Worm (Caenorhabditis elegans): Measurements from ENCODE around the gene T13F2.6.
"Not testable (repeated sequence)": the region's sequence is repeated elsewhere in the genome, so short reads cannot be mapped to it uniquely, and the experiment has no call there.

The T13F2.6 gene

DNA sequence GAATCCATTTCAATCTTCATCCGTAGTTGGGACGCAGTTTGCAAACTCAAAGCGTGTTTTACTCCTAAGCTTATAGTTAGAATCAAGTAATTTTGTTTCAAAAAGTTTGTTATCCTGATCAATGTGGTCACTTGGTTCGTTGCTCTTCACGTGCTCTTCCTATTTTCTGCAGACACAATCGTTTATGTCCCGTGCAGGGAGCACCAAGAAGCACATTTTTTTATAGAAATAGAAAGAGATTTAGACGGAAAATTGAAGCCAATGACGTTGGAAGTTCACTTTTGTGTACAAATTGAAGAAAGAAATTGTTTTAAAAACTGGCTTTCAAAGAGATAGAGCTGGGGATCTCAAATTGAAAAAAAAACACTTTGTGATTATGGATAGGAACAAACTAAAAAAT, 16.4 kb upstream of the T13F2.6 start:
- TF ChIP-seq lin-14 (GFP tag; optimal IDR thresholded peaks at IDR 0.05) (peak; percentile 59), rnt-1 (tag; optimal IDR thresholded peaks at IDR 0.05) (peak; percentile 29), dsc-1 (tag; optimal IDR thresholded peaks at IDR 0.05) (peak; percentile 15), hlh-4 (tag; optimal IDR thresholded peaks at IDR 0.05) (no peak), fkh-8 (tag; optimal IDR thresholded peaks at IDR 0.05) (peak; percentile 4), nhr-237 (tag; optimal IDR thresholded peaks at IDR 0.05) (no peak), nhr-20 (tag; optimal IDR thresholded peaks at IDR 0.05) (peak; percentile 28), zag-1 (tag; optimal IDR thresholded peaks at IDR 0.05) (no peak), zip-4 (GFP tag; optimal IDR thresholded peaks at IDR 0.05) (no peak), ceh-90 (tag; optimal IDR thresholded peaks at IDR 0.05) (no peak), pax-3 (tag; optimal IDR thresholded peaks at IDR 0.05) (no peak), nhr-19 (GFP tag; conservative IDR thresholded peaks at IDR 0.05) (peak; percentile 35; the same call in 1 of the 2 replicates), lsy-2 (tag; optimal IDR thresholded peaks at IDR 0.05) (no peak), nhr-71 (tag; optimal IDR thresholded peaks at IDR 0.05) (peak; percentile 55)

DNA sequence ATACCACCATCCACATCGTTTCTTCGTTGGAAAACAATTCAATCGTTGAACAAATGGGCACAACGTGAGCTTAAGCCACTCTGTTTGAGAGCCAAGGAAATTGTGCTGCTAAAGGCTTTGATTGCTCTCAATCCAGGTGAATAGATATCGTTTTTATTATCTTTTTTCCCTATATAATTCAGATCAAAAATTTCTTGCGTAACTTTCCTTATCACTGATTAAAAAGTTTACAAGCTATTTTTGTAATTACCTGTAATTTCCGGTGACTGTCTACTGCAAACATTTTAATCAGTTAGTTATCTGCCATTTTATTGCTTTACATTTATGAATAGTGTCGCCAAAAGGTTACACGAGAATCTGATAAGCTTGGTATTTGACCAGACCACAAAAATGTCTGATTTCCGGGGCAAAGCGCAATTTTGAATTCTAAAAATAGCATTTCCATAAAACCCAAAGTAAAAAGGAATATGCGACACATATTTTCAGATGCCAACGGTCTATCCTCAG, 15.4 kb upstream of the T13F2.6 start:
- peak; percentile 81 for TF ChIP-seq elt-2 (tag; optimal IDR thresholded peaks at IDR 0.05)
- TF ChIP-seq ceh-63 (GFP tag; optimal IDR thresholded peaks at IDR 0.05), result no peak
- no peak for TF ChIP-seq efl-1 (optimal IDR thresholded peaks at IDR 0.05)
- peak in 1 of 2 experiments; percentile 90 for TF ChIP-seq efl-1 (GFP tag; optimal IDR thresholded peaks at IDR 0.05 in 1 of 2)
- peak; percentile 87 for TF ChIP-seq tlp-1 (tag; optimal IDR thresholded peaks at IDR 0.05)

DNA sequence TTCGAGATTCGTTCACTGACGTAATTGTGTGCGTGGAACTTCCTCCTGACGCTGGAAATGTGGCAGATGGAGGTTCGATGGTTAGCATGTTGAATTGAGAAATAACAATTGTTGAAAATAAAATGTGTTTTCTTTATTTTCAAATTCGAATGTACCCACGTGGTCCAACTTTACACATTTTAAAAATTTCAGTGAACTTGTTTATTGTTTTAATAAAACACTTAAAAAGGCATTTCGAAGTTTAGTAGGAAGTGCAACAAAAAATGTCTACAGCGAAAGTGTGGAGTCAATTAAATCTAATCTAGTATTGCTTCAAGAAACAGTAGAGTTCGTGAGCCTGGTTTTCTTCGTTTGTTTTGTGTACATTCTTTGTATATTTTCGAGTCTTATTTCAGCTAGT, 11.9 kb upstream of the T13F2.6 start, which contains the start of gene ssp-36:
Gene ssp-36, minus strand, starts transcription at position 101 of the 400 bp plus-strand sequence.
- no peak for TF ChIP-seq jun-1 (tag; optimal IDR thresholded peaks at IDR 0.05)
- no peak for TF ChIP-seq ceh-90 (tag; optimal IDR thresholded peaks at IDR 0.05)
- TF ChIP-seq dpl-1 (GFP tag; optimal IDR thresholded peaks at IDR 0.05), result no peak
- no peak for TF ChIP-seq unc-62 (GFP tag; optimal IDR thresholded peaks at IDR 0.05)
- TF ChIP-seq nhr-19 (GFP tag; conservative IDR thresholded peaks at IDR 0.05), result no peak
- no peak for TF ChIP-seq ces-1 (GFP tag; optimal IDR thresholded peaks at IDR 0.05)
- no peak for TF ChIP-seq sox-4 (tag; optimal IDR thresholded peaks at IDR 0.05)
- TF ChIP-seq nhr-76 (tag; optimal IDR thresholded peaks at IDR 0.05), result no peak
- no peak for TF ChIP-seq fkh-4 (tag; optimal IDR thresholded peaks at IDR 0.05; ENCODE audit: borderline replicate concordance)
- TF ChIP-seq ceh-63 (GFP tag; optimal IDR thresholded peaks at IDR 0.05), result no peak
- no peak for TF ChIP-seq mdl-1 (tag; optimal IDR thresholded peaks at IDR 0.05)
- no peak for TF ChIP-seq vab-15 (tag; optimal IDR thresholded peaks at IDR 0.05)
- TF ChIP-seq isw-1 (GFP tag; IDR thresholded peaks at IDR 0.05), result no peak
- no peak for TF ChIP-seq F16B12.6 (tag; optimal IDR thresholded peaks at IDR 0.05)
- no peak for TF ChIP-seq mep-1 (tag; optimal IDR thresholded peaks at IDR 0.05)
- no peak for TF ChIP-seq lin-39 (tag; optimal IDR thresholded peaks at IDR 0.05)
- TF ChIP-seq mab-9 (GFP tag; IDR thresholded peaks at IDR 0.05), result no peak

DNA sequence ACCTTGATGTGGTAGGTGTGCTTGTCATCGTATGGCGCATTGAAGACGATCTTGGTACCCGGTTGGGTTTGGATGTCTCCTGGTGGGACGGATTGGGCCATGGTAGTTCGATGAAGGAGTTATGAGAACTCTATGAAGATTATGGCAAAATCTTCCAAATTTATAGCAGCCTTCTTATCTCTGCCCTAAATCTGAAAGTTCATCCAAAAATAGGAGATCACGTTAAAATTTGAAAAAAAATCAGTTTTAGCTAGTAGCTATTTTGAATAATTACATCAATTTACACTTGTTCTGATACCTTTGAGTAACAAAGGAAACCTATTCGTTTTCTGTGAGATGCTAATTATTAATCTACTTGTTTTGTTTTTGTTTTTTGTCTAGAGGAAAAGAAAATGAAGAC, 11.1 kb upstream of the T13F2.6 start, which contains the start of gene msp-79:
Gene msp-79, minus strand, starts transcription at position 101 of the 400 bp plus-strand sequence.
- TF ChIP-seq hlh-4 (tag; optimal IDR thresholded peaks at IDR 0.05); tbx-2 (tag; optimal IDR thresholded peaks at IDR 0.05); sup-37 (GFP tag; optimal IDR thresholded peaks at IDR 0.05): not testable (repeated sequence)

DNA sequence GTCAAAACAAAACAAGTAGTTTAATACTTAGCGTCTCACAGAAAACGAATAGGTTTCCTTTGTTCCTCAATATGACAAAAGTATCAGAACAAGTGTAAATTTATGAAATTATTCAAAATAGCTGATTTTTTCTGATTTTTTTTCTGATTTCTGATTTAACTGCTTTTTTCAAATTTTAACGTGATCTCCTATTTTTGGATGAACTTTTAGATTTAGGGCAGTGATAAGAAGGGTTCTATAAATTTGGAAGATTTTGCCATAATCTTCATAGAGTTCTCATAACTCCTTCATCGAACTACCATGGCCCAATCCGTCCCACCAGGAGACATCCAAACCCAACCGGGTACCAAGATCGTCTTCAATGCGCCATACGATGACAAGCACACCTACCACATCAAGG, 8.4 kb upstream of the T13F2.6 start, which contains the start of gene msp-78:
Gene msp-78, plus strand, starts transcription at position 301 of the 400 bp plus-strand sequence.
- not testable (repeated sequence) for TF ChIP-seq snpc-4 (tag; optimal IDR thresholded peaks at IDR 0.05); nhr-28 (tag; optimal IDR thresholded peaks at IDR 0.05); lin-13 (GFP tag; optimal IDR thresholded peaks at IDR 0.05)
